Fruit fly (Drosophila melanogaster) whole organism, embryonic: ENCODE results near the gene CG13921.

ENCODE experiments used
- Bdp1 ChIP-seq: fragments of 200-800 bp; sonication (Bioruptor generic); optimal IDR thresholded peaks from 3 replicates; lab custom pipeline; 2016; ENCODE audit warnings: missing biosample characterization, missing genetic modification characterization
- BtbVII ChIP-seq: fragments of 200-800 bp; sonication (Bioruptor generic); optimal IDR thresholded peaks from 3 replicates; lab custom pipeline; 2017; ENCODE audit warnings: missing biosample characterization, mild to moderate bottlenecking, missing genetic modification characterization
- CG10321 ChIP-seq: fragments of 200-800 bp; sonication (Bioruptor generic); IDR thresholded peaks from 2 replicates; pipeline ENCODE4 v1.3.6; 2022; ENCODE audit warnings: missing biosample characterization, missing genetic modification characterization
- CG11085 ChIP-seq: fragments of 200-800 bp; sonication (Bioruptor generic); IDR thresholded peaks from 2 replicates; pipeline ENCODE4 v1.3.6; 2022; ENCODE audit warnings: missing biosample characterization, missing genetic modification characterization
- CG13123 ChIP-seq: fragments of 200-800 bp; sonication (Bioruptor generic); optimal IDR thresholded peaks from 2 replicates; lab custom pipeline; 2016; ENCODE audit warnings: missing biosample characterization, missing genetic modification characterization
- CG15011 ChIP-seq: fragments of 200-800 bp; sonication (Bioruptor generic); optimal IDR thresholded peaks from 3 replicates; lab custom pipeline; 2018; ENCODE audit warnings: missing biosample characterization, mild to moderate bottlenecking, missing genetic modification characterization
- CG1529 ChIP-seq: fragments of 200-800 bp; sonication (Bioruptor generic); optimal IDR thresholded peaks from 3 replicates; lab custom pipeline; 2018; ENCODE audit warnings: missing biosample characterization, missing genetic modification characterization
- CG15514 ChIP-seq: fragments of 200-800 bp; sonication (Bioruptor generic); optimal IDR thresholded peaks from 3 replicates; lab custom pipeline; 2017; ENCODE audit warnings: missing biosample characterization, missing genetic modification characterization, mild to moderate bottlenecking, moderate library complexity, missing genetic modification reagents
- CG1602 ChIP-seq: fragments of 200-800 bp; sonication (Bioruptor generic); optimal IDR thresholded peaks from 3 replicates; lab custom pipeline; 2016; ENCODE audit warnings: missing biosample characterization, missing genetic modification characterization
- CG18011 ChIP-seq: fragments of 200-800 bp; sonication (Bioruptor generic); optimal IDR thresholded peaks from 2 replicates; lab custom pipeline; 2017; ENCODE audit warnings: missing biosample characterization, missing genetic modification characterization, mild to moderate bottlenecking, moderate library complexity, missing genotype
- CG2120 ChIP-seq: fragments of 200-800 bp; sonication (Bioruptor generic); optimal IDR thresholded peaks from 3 replicates; lab custom pipeline; 2016; ENCODE audit warnings: missing biosample characterization, missing genetic modification characterization
- CG43689 ChIP-seq: fragments of 200-800 bp; sonication (Bioruptor generic); IDR thresholded peaks from 2 replicates; pipeline ENCODE4 v1.3.6; 2022; ENCODE audit warnings: missing biosample characterization, missing genetic modification characterization
- CG4404 ChIP-seq: fragments of 200-800 bp; sonication (Bioruptor generic); IDR thresholded peaks from 2 replicates; pipeline ENCODE4 v1.3.6; 2022; ENCODE audit warnings: missing biosample characterization, missing genetic modification characterization
- CG4730 ChIP-seq: fragments of 200-800 bp; sonication (Bioruptor generic); IDR thresholded peaks from 2 replicates; pipeline ENCODE4 v1.3.6; 2022; ENCODE audit warnings: missing biosample characterization, missing genetic modification characterization
- CG8359 ChIP-seq: fragments of 200-800 bp; sonication (Bioruptor generic); optimal IDR thresholded peaks from 2 replicates; lab custom pipeline; 2017; ENCODE audit warnings: missing biosample characterization, mild to moderate bottlenecking, missing genetic modification characterization, borderline replicate concordance
- CG8765 ChIP-seq: fragments of 200-800 bp; sonication (Bioruptor generic); IDR thresholded peaks from 2 replicates; pipeline ENCODE4 v1.3.6; 2022; ENCODE audit warnings: missing biosample characterization, missing genetic modification characterization
- CG9727 ChIP-seq: fragments of 200-800 bp; sonication (Bioruptor generic); optimal IDR thresholded peaks from 3 replicates; lab custom pipeline; 2017; ENCODE audit warnings: missing biosample characterization, mild to moderate bottlenecking, missing genetic modification characterization
- Camta ChIP-seq: fragments of 200-800 bp; sonication (Bioruptor generic); optimal IDR thresholded peaks from 2 replicates; lab custom pipeline; 2016; ENCODE audit warnings: missing biosample characterization, missing genetic modification characterization
- HmgZ ChIP-seq: fragments of 200-800 bp; sonication (Bioruptor generic); optimal IDR thresholded peaks from 2 replicates; lab custom pipeline; 2018; ENCODE audit warnings: missing biosample characterization, mild to moderate bottlenecking, missing genetic modification characterization
- Hsf ChIP-seq: fragments of 200-800 bp; sonication (Bioruptor generic); optimal IDR thresholded peaks from 3 replicates; lab custom pipeline; 2016; ENCODE audit warnings: missing biosample characterization, missing genetic modification characterization
- Lhr ChIP-seq: fragments of 200-800 bp; sonication (Bioruptor generic); optimal IDR thresholded peaks from 3 replicates; lab custom pipeline; 2017; ENCODE audit warnings: mild to moderate bottlenecking, missing biosample characterization, missing genetic modification reagents, missing genetic modification characterization
- Optix ChIP-seq: fragments of 200-800 bp; sonication (Bioruptor generic); IDR thresholded peaks from 3 replicates; pipeline ENCODE4 v1.3.6; 2022; ENCODE audit warnings: missing biosample characterization, missing genetic modification characterization
- Pdp1 ChIP-seq, 2 experiments: fragments of 200-800 bp; sonication (Bioruptor generic); optimal IDR thresholded peaks; 3 replicates each; lab custom pipeline; 2016; ENCODE audit warnings: missing biosample characterization in 2 of 2, missing genetic modification characterization in 2 of 2, mild to moderate bottlenecking in 1 of 2, moderate library complexity in 1 of 2
- Rx ChIP-seq: fragments of 200-800 bp; sonication (Bioruptor generic); IDR thresholded peaks from 2 replicates; pipeline ENCODE4 v1.3.6; 2022; ENCODE audit warnings: missing biosample characterization, missing genetic modification characterization
- Sry-β ChIP-seq: fragments of 200-800 bp; sonication (Bioruptor generic); optimal IDR thresholded peaks from 2 replicates; lab custom pipeline; 2018; ENCODE audit warnings: missing biosample characterization, mild to moderate bottlenecking, missing genetic modification characterization, moderate library complexity
- Ssrp ChIP-seq: fragments of 200-800 bp; sonication (Bioruptor generic); optimal IDR thresholded peaks from 2 replicates; lab custom pipeline; 2018; ENCODE audit warnings: missing biosample characterization, mild to moderate bottlenecking, missing genetic modification characterization, moderate library complexity
- TFAM ChIP-seq: fragments of 200-800 bp; sonication (Bioruptor generic); optimal IDR thresholded peaks from 2 replicates; lab custom pipeline; 2017; ENCODE audit warnings: missing biosample characterization, missing genetic modification characterization, inconsistent platforms
- al ChIP-seq: fragments of 200-800 bp; sonication (Bioruptor generic); IDR thresholded peaks from 2 replicates; pipeline ENCODE4 v1.3.6; 2022; ENCODE audit warnings: missing biosample characterization, missing genetic modification characterization
- az2 ChIP-seq: fragments of 200-800 bp; sonication (Bioruptor generic); optimal IDR thresholded peaks from 3 replicates; lab custom pipeline; 2016; ENCODE audit warnings: missing biosample characterization, missing genetic modification characterization
- bowl ChIP-seq: fragments of 200-800 bp; sonication (Bioruptor generic); IDR thresholded peaks from 2 replicates; pipeline ENCODE4 v1.3.6; 2022; ENCODE audit warnings: missing biosample characterization, missing genetic modification characterization
- crol ChIP-seq: fragments of 200-800 bp; sonication (Bioruptor generic); IDR thresholded peaks from 2 replicates; pipeline ENCODE4 v1.3.6; 2022; ENCODE audit warnings: missing biosample characterization, missing genetic modification characterization
- da ChIP-seq: fragments of 200-800 bp; sonication (Bioruptor generic); optimal IDR thresholded peaks from 2 replicates; lab custom pipeline; 2016; ENCODE audit warnings: missing biosample characterization, missing genetic modification characterization
- dmrt11E ChIP-seq: fragments of 200-800 bp; sonication (Bioruptor generic); optimal IDR thresholded peaks from 3 replicates; lab custom pipeline; 2018; ENCODE audit warnings: missing biosample characterization, mild to moderate bottlenecking, missing genetic modification characterization, moderate library complexity
- gem ChIP-seq: fragments of 200-800 bp; sonication (Bioruptor generic); optimal IDR thresholded peaks from 2 replicates; lab custom pipeline; 2019; ENCODE audit warnings: missing biosample characterization, mild to moderate bottlenecking, missing genetic modification characterization, moderate library complexity
- gt ChIP-seq: fragments of 200-800 bp; sonication (Bioruptor generic); IDR thresholded peaks from 2 replicates; pipeline ENCODE4 v1.3.6; 2022; ENCODE audit warnings: missing biosample characterization, missing genetic modification characterization
- ind ChIP-seq: fragments of 200-800 bp; sonication (Bioruptor generic); optimal IDR thresholded peaks from 3 replicates; lab custom pipeline; 2016; ENCODE audit warnings: missing biosample characterization, missing genetic modification characterization
- luna ChIP-seq: fragments of 200-800 bp; sonication (Bioruptor generic); optimal IDR thresholded peaks from 2 replicates; lab custom pipeline; 2016; ENCODE audit warnings: missing biosample characterization, missing genetic modification characterization
- nmo ChIP-seq: fragments of 200-800 bp; sonication (Bioruptor generic); optimal IDR thresholded peaks from 2 replicates; lab custom pipeline; 2018; ENCODE audit warnings: missing biosample characterization, mild to moderate bottlenecking, missing genetic modification characterization, moderate library complexity
- schlank ChIP-seq: fragments of 200-800 bp; sonication (Bioruptor generic); optimal IDR thresholded peaks from 2 replicates; lab custom pipeline; 2018; ENCODE audit warnings: missing biosample characterization, mild to moderate bottlenecking, missing genetic modification characterization
- sens-2 ChIP-seq: fragments of 200-800 bp; sonication (Bioruptor generic); IDR thresholded peaks from 2 replicates; pipeline ENCODE4 v1.3.6; 2022; ENCODE audit warnings: missing biosample characterization, missing genetic modification characterization
- sim ChIP-seq: fragments of 200-800 bp; sonication (Bioruptor generic); IDR thresholded peaks from 2 replicates; pipeline ENCODE4 v1.3.6; 2022; ENCODE audit warnings: missing biosample characterization, missing genetic modification characterization
- trem ChIP-seq: fragments of 200-800 bp; optimal IDR thresholded peaks from 3 replicates; lab custom pipeline; 2019; ENCODE audit warnings: missing biosample characterization, mild to moderate bottlenecking, missing genetic modification characterization, moderate library complexity
- tup ChIP-seq: fragments of 200-800 bp; sonication (Bioruptor generic); optimal IDR thresholded peaks from 2 replicates; lab custom pipeline; 2016; ENCODE audit warnings: missing biosample characterization, mild to moderate bottlenecking, missing genetic modification characterization, moderate library complexity
- zf30C ChIP-seq: fragments of 200-800 bp; sonication (Bioruptor generic); optimal IDR thresholded peaks from 3 replicates; lab custom pipeline; 2018; ENCODE audit warnings: missing biosample characterization, mild to moderate bottlenecking, missing genetic modification characterization
- zfh1 ChIP-seq: fragments of 200-800 bp; sonication (Bioruptor generic); IDR thresholded peaks from 3 replicates; pipeline ENCODE4 v1.3.6; 2022; ENCODE audit warnings: missing biosample characterization, missing genetic modification characterization

The CG13921 gene

DNA sequence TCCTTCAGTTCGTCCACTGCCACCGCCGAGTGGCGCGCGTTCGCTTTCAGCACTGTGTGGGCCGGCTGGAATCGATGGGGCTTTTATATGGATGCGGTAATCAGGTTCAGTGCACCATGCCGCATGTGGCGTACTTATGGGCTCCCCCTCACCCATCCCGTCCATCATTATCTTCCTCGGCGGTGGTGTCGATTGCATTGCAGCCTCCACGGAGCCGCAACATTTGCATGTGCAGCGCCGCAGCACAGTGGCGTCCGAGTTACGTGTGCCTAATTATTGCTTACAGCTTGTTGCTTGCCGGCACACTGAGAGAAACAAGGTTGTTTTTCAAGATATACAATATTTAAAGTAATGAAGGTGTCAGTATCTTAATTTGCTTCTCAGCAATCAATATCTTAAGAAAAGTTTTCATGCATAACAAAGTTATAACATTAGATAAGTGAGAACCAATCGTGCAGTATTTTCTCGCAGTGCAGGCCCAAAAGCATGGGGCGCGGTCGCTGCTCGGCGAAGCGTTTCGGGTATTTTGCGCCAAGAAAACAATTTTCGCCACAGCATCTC, 44.3 kb upstream of the CG13921 start, which contains the start of gene CG13931 (continued):
- TF ChIP-seq CG9727 = peak; percentile 23
- peak; percentile 25; the same call in 1 of the 2 replicates for TF ChIP-seq sens-2 (GFP tag; lab: Robert Waterston, UW)
- TF ChIP-seq Optix (GFP tag; lab: Robert Waterston, UW) = no peak
- TF ChIP-seq tup (GFP tag; lab: Kevin White, UChicago) = no peak
- TF ChIP-seq gem (tag; lab: Kevin White, UChicago) = peak; percentile 61
- peak; percentile 23 for TF ChIP-seq Ssrp (tag; lab: Kevin White, UChicago)
- peak; percentile 8 for TF ChIP-seq Hsf (GFP tag; lab: Kevin White, UChicago)
- no peak for TF ChIP-seq CG2120 (GFP tag; lab: Kevin White, UChicago)
- no peak for TF ChIP-seq TFAM (GFP tag; lab: Kevin White, UChicago)
- no peak for TF ChIP-seq CG8765 (GFP tag; lab: Robert Waterston, UW)
- no peak for TF ChIP-seq CG1529 (GFP tag; lab: Kevin White, UChicago)
- TF ChIP-seq dmrt11E (tag; lab: Kevin White, UChicago) = peak; percentile 56
- TF ChIP-seq CG4404 = peak; percentile 20; the same call in 1 of the 2 replicates
- peak; percentile 35 for TF ChIP-seq nmo
- peak; percentile 13 for TF ChIP-seq CG1602
- TF ChIP-seq Pdp1 (GFP tag; optimal IDR thresholded peaks at IDR 0.05; lab: Kevin White, UChicago) = peak in 1 of 2 experiments; percentile 17
- TF ChIP-seq CG43689 (GFP tag; lab: Robert Waterston, UW) = no peak
- TF ChIP-seq CG11085 = no peak
- TF ChIP-seq Rx = no peak
- no peak for TF ChIP-seq CG18011 (GFP tag; lab: Kevin White, UChicago)
- TF ChIP-seq az2 (GFP tag; lab: Kevin White, UChicago) = peak; percentile 12
- no peak for TF ChIP-seq Sry-β (GFP tag; lab: Kevin White, UChicago)
- no peak for TF ChIP-seq BtbVII
- no peak for TF ChIP-seq zf30C (GFP tag; lab: Kevin White, UChicago)
- no peak for TF ChIP-seq CG15514 (GFP tag; lab: Kevin White, UChicago)
- TF ChIP-seq HmgZ (tag; lab: Kevin White, UChicago) = no peak
- no peak for TF ChIP-seq CG4730
- no peak for TF ChIP-seq CG8359
- no peak for TF ChIP-seq Bdp1 (GFP tag; lab: Kevin White, UChicago)
- no peak for TF ChIP-seq bowl (GFP tag; lab: Robert Waterston, UW)
- peak; percentile 53; the same call in 1 of the 3 replicates for TF ChIP-seq zfh1 (GFP tag; lab: Robert Waterston, UW)
- TF ChIP-seq Camta = no peak
- no peak for TF ChIP-seq gt (GFP tag; lab: Robert Waterston, UW)
- TF ChIP-seq ind (GFP tag; lab: Kevin White, UChicago) = peak; percentile 12
- no peak for TF ChIP-seq CG13123
- no peak for TF ChIP-seq CG10321 (GFP tag; lab: Robert Waterston, UW)
- TF ChIP-seq trem (tag; lab: Kevin White, UChicago) = no peak
- TF ChIP-seq Lhr (GFP tag; lab: Kevin White, UChicago) = no peak
- TF ChIP-seq sim (GFP tag; lab: Robert Waterston, UW) = no peak
- no peak for TF ChIP-seq luna (GFP tag; lab: Kevin White, UChicago)
- no peak for TF ChIP-seq crol (GFP tag; lab: Robert Waterston, UW)
- TF ChIP-seq da (GFP tag; lab: Kevin White, UChicago) = no peak
- no peak for TF ChIP-seq schlank (tag; lab: Kevin White, UChicago)
- no peak for TF ChIP-seq al (GFP tag; lab: Robert Waterston, UW)
- no peak for TF ChIP-seq CG15011 (GFP tag; lab: Kevin White, UChicago)
